Fruit fly (Drosophila melanogaster) whole organism, embryonic: Measurements from ENCODE around the gene CG3984.

ENCODE experiments used
- Ada2b ChIP-seq: fragments of 200-800 bp; sonication (Bioruptor generic); IDR thresholded peaks from 2 replicates; pipeline ENCODE4 v1.3.6; 2022; ENCODE audit warnings: missing biosample characterization, missing genetic modification characterization
- Antp ChIP-seq: fragments of 200-800 bp; sonication (Bioruptor generic); optimal IDR thresholded peaks from 3 replicates; lab custom pipeline; 2016; ENCODE audit warnings: missing biosample characterization, missing genetic modification characterization
- CG10209 ChIP-seq: fragments of 200-800 bp; sonication (Bioruptor generic); optimal IDR thresholded peaks from 3 replicates; lab custom pipeline; 2017; ENCODE audit warnings: missing biosample characterization, mild to moderate bottlenecking, missing genetic modification characterization, missing genetic modification reagents
- CG1024 ChIP-seq: fragments of 200-800 bp; sonication (Bioruptor generic); IDR thresholded peaks from 2 replicates; pipeline ENCODE4 v1.3.6; 2022; ENCODE audit warnings: missing biosample characterization, missing genetic modification characterization
- CG10543 ChIP-seq: fragments of 200-800 bp; sonication (Bioruptor generic); optimal IDR thresholded peaks from 3 replicates; lab custom pipeline; 2017; ENCODE audit warnings: missing biosample characterization, mild to moderate bottlenecking, missing genetic modification characterization, moderate library complexity
- CG10654 ChIP-seq: fragments of 200-800 bp; sonication (Bioruptor generic); optimal IDR thresholded peaks from 2 replicates; lab custom pipeline; 2016; ENCODE audit warnings: missing biosample characterization, missing genetic modification characterization
- CG10979 ChIP-seq: fragments of 200-800 bp; sonication (Bioruptor generic); optimal IDR thresholded peaks from 2 replicates; lab custom pipeline; 2018; ENCODE audit warnings: missing biosample characterization, mild to moderate bottlenecking, missing genetic modification characterization, moderate library complexity
- CG11093 ChIP-seq: fragments of 200-800 bp; sonication (Bioruptor generic); IDR thresholded peaks from 3 replicates; pipeline ENCODE4 v1.3.6; 2022; ENCODE audit warnings: missing biosample characterization, missing genetic modification characterization
- CG11723 ChIP-seq: fragments of 200-800 bp; sonication (Bioruptor generic); optimal IDR thresholded peaks from 2 replicates; lab custom pipeline; 2017; ENCODE audit warnings: missing biosample characterization, mild to moderate bottlenecking, missing genetic modification characterization
- CG12942 ChIP-seq: fragments of 200-800 bp; sonication (Bioruptor generic); optimal IDR thresholded peaks from 3 replicates; lab custom pipeline; 2016; ENCODE audit warnings: missing biosample characterization, missing genetic modification characterization
- CG13123 ChIP-seq: fragments of 200-800 bp; sonication (Bioruptor generic); optimal IDR thresholded peaks from 2 replicates; lab custom pipeline; 2016; ENCODE audit warnings: missing biosample characterization, missing genetic modification characterization
- CG13894 ChIP-seq: fragments of 200-800 bp; sonication (Bioruptor generic); optimal IDR thresholded peaks from 3 replicates; lab custom pipeline; 2018; ENCODE audit warnings: missing biosample characterization, mild to moderate bottlenecking, missing genetic modification characterization, moderate library complexity
- CG14441 ChIP-seq: fragments of 200-800 bp; sonication (Bioruptor generic); IDR thresholded peaks from 2 replicates; pipeline ENCODE4 v1.3.6; 2022; ENCODE audit warnings: missing biosample characterization, missing genetic modification characterization
- CG14965 ChIP-seq: fragments of 200-800 bp; sonication (Bioruptor generic); optimal IDR thresholded peaks from 2 replicates; lab custom pipeline; 2016; ENCODE audit warnings: missing biosample characterization, missing genetic modification characterization, borderline replicate concordance
- CG1603 ChIP-seq: fragments of 200-800 bp; sonication (Bioruptor generic); optimal IDR thresholded peaks from 2 replicates; lab custom pipeline; 2019; ENCODE audit warnings: missing biosample characterization, mild to moderate bottlenecking, missing genetic modification characterization, moderate library complexity
- CG16815 ChIP-seq: fragments of 200-800 bp; sonication (Bioruptor generic); optimal IDR thresholded peaks from 3 replicates; lab custom pipeline; 2017; ENCODE audit warnings: missing biosample characterization, mild to moderate bottlenecking, missing genetic modification characterization
- CG17612 ChIP-seq: fragments of 200-800 bp; sonication (Bioruptor generic); IDR thresholded peaks from 2 replicates; pipeline ENCODE4 v1.3.6; 2022; ENCODE audit warnings: missing biosample characterization, missing genetic modification characterization
- CG18599 ChIP-seq: fragments of 200-800 bp; sonication (Bioruptor generic); optimal IDR thresholded peaks from 3 replicates; lab custom pipeline; 2017; ENCODE audit warnings: missing biosample characterization, missing genetic modification characterization, mild to moderate bottlenecking, moderate library complexity, missing genetic modification reagents
- CG2120 ChIP-seq: fragments of 200-800 bp; sonication (Bioruptor generic); optimal IDR thresholded peaks from 3 replicates; lab custom pipeline; 2016; ENCODE audit warnings: missing biosample characterization, missing genetic modification characterization
- CG34224 ChIP-seq: fragments of 200-800 bp; sonication (Bioruptor generic); IDR thresholded peaks from 3 replicates; pipeline ENCODE4 v1.3.6; 2022; ENCODE audit warnings: missing biosample characterization, missing genetic modification characterization; ENCODE audit not compliant: partially characterized antibody
- CG42726 ChIP-seq: fragments of 200-800 bp; sonication (Bioruptor generic); IDR thresholded peaks from 2 replicates; pipeline ENCODE4 v1.3.6; 2022; ENCODE audit warnings: missing biosample characterization, missing genetic modification characterization; ENCODE audit not compliant: partially characterized antibody
- CG4617 ChIP-seq: fragments of 200-800 bp; sonication (Bioruptor generic); optimal IDR thresholded peaks from 3 replicates; lab custom pipeline; 2016; ENCODE audit warnings: missing biosample characterization, missing genetic modification characterization, borderline replicate concordance
- CG4854 ChIP-seq: fragments of 200-800 bp; sonication (Bioruptor generic); optimal IDR thresholded peaks from 2 replicates; lab custom pipeline; 2016; ENCODE audit warnings: missing biosample characterization, missing genetic modification characterization, inconsistent platforms
- CG6272 ChIP-seq: fragments of 200-800 bp; sonication (Bioruptor generic); IDR thresholded peaks from 2 replicates; pipeline ENCODE4 v1.3.6; 2022; ENCODE audit warnings: missing biosample characterization, missing genetic modification characterization
- CG9932 ChIP-seq: fragments of 200-800 bp; sonication (Bioruptor generic); IDR thresholded peaks from 2 replicates; pipeline ENCODE4 v1.3.6; 2022; ENCODE audit warnings: missing biosample characterization, missing genetic modification characterization
- CkIIα-i1 ChIP-seq: fragments of 200-800 bp; sonication (Bioruptor generic); IDR thresholded peaks from 2 replicates; pipeline ENCODE4 v1.3.6; 2022; ENCODE audit warnings: missing biosample characterization, missing genetic modification characterization
- D19A ChIP-seq: fragments of 200-800 bp; optimal IDR thresholded peaks from 3 replicates; lab custom pipeline; 2019; ENCODE audit warnings: missing biosample characterization, mild to moderate bottlenecking, missing genetic modification characterization, moderate library complexity
- Dek ChIP-seq: fragments of 200-800 bp; sonication (Bioruptor generic); optimal IDR thresholded peaks from 3 replicates; lab custom pipeline; 2019; ENCODE audit warnings: missing biosample characterization, mild to moderate bottlenecking, missing genetic modification characterization, moderate library complexity
- Dll ChIP-seq: fragments of 200-800 bp; sonication (Bioruptor generic); IDR thresholded peaks from 4 replicates; pipeline ENCODE4 v1.3.6; 2022; ENCODE audit warnings: missing biosample characterization, missing genetic modification characterization; ENCODE audit not compliant: partially characterized antibody
- Gug ChIP-seq: fragments of 200-800 bp; sonication (Bioruptor generic); IDR thresholded peaks from 4 replicates; pipeline ENCODE4 v1.3.6; 2022; ENCODE audit warnings: missing biosample characterization, missing genetic modification characterization
- H15 ChIP-seq: fragments of 200-800 bp; sonication (Bioruptor generic); IDR thresholded peaks from 3 replicates; pipeline ENCODE4 v1.3.6; 2022; ENCODE audit warnings: missing biosample characterization, missing genetic modification characterization
- HHEX ChIP-seq: fragments of 200-800 bp; sonication (Bioruptor generic); optimal IDR thresholded peaks from 3 replicates; lab custom pipeline; 2017; ENCODE audit warnings: missing biosample characterization, mild to moderate bottlenecking, missing genetic modification characterization, missing genetic modification reagents
- Hmx ChIP-seq: fragments of 200-800 bp; sonication (Bioruptor generic); optimal IDR thresholded peaks from 2 replicates; lab custom pipeline; 2016; ENCODE audit warnings: missing biosample characterization, missing genetic modification characterization
- Hr39 ChIP-seq: fragments of >200 bp; optimal IDR thresholded peaks from 2 replicates; lab custom pipeline; 2017
- Kr ChIP-seq: fragments of 200-800 bp; sonication (Bioruptor generic); optimal IDR thresholded peaks from 2 replicates; lab custom pipeline; 2017; ENCODE audit warnings: missing biosample characterization, mild to moderate bottlenecking, missing genetic modification characterization
- Lhr ChIP-seq: fragments of 200-800 bp; sonication (Bioruptor generic); optimal IDR thresholded peaks from 3 replicates; lab custom pipeline; 2017; ENCODE audit warnings: mild to moderate bottlenecking, missing biosample characterization, missing genetic modification reagents, missing genetic modification characterization
- Ravus ChIP-seq: fragments of 200-800 bp; sonication (Bioruptor generic); IDR thresholded peaks from 2 replicates; pipeline ENCODE4 v1.3.6; 2022; ENCODE audit warnings: missing biosample characterization, missing genetic modification characterization
- ab ChIP-seq: fragments of 200-800 bp; sonication (Bioruptor generic); optimal IDR thresholded peaks from 2 replicates; lab custom pipeline; 2016; ENCODE audit warnings: missing biosample characterization, missing genetic modification characterization
- cato ChIP-seq: fragments of 200-800 bp; sonication (Bioruptor generic); optimal IDR thresholded peaks from 2 replicates; lab custom pipeline; 2016; ENCODE audit warnings: missing biosample characterization, missing genetic modification characterization, borderline replicate concordance
- chn ChIP-seq: fragments of 200-800 bp; sonication (Bioruptor generic); optimal IDR thresholded peaks from 2 replicates; lab custom pipeline; 2016; ENCODE audit warnings: missing biosample characterization, missing genetic modification characterization
- ems ChIP-seq: fragments of 200-800 bp; sonication (Bioruptor generic); optimal IDR thresholded peaks from 3 replicates; lab custom pipeline; 2016; ENCODE audit warnings: missing biosample characterization, missing genetic modification characterization
- eve ChIP-seq, 2 experiments: fragments of >200 bp; optimal IDR thresholded peaks; 2 replicates each; lab custom pipeline; 2017; ENCODE audit warnings: missing biosample characterization in 2 of 2, missing genetic modification characterization in 2 of 2
- exex ChIP-seq: fragments of 200-800 bp; sonication (Bioruptor generic); optimal IDR thresholded peaks from 4 replicates; lab custom pipeline; 2018; ENCODE audit warnings: missing biosample characterization, mild to moderate bottlenecking, missing genetic modification characterization, moderate library complexity
- luna ChIP-seq: fragments of 200-800 bp; sonication (Bioruptor generic); optimal IDR thresholded peaks from 2 replicates; lab custom pipeline; 2016; ENCODE audit warnings: missing biosample characterization, missing genetic modification characterization
- pan ChIP-seq, 4 experiments: fragments of >200 bp in 3 of 4; fragments of 200-800 bp in 1 of 4; sonication (Bioruptor generic) in 1 of 4; optimal IDR thresholded peaks in 3 of 4; IDR thresholded peaks in 1 of 4; 2 replicates each; pipeline versions ENCODE4 v1.3.6 to Lab custom; 2017 to 2022; ENCODE audit warnings: missing biosample characterization in 2 of 4, missing genetic modification characterization in 2 of 4, mixed read lengths in 1 of 4
- pzg ChIP-seq: fragments of 200-800 bp; sonication (Bioruptor generic); optimal IDR thresholded peaks from 3 replicates; lab custom pipeline; 2018; ENCODE audit warnings: missing biosample characterization, mild to moderate bottlenecking, missing genetic modification characterization, moderate library complexity
- sr ChIP-seq: fragments of 200-800 bp; sonication (Bioruptor generic); IDR thresholded peaks from 3 replicates; pipeline ENCODE4 v1.3.6; 2022; ENCODE audit warnings: missing biosample characterization, missing genetic modification characterization
- unpg ChIP-seq: fragments of 200-800 bp; sonication (Bioruptor generic); optimal IDR thresholded peaks from 3 replicates; lab custom pipeline; 2018; ENCODE audit warnings: missing biosample characterization, mild to moderate bottlenecking, missing genetic modification characterization, moderate library complexity
- vvl ChIP-seq: fragments of 200-800 bp; sonication (Bioruptor generic); IDR thresholded peaks from 2 replicates; pipeline ENCODE4 v1.3.6; 2022; ENCODE audit warnings: missing biosample characterization, missing genetic modification characterization

CG3984 gene

DNA sequence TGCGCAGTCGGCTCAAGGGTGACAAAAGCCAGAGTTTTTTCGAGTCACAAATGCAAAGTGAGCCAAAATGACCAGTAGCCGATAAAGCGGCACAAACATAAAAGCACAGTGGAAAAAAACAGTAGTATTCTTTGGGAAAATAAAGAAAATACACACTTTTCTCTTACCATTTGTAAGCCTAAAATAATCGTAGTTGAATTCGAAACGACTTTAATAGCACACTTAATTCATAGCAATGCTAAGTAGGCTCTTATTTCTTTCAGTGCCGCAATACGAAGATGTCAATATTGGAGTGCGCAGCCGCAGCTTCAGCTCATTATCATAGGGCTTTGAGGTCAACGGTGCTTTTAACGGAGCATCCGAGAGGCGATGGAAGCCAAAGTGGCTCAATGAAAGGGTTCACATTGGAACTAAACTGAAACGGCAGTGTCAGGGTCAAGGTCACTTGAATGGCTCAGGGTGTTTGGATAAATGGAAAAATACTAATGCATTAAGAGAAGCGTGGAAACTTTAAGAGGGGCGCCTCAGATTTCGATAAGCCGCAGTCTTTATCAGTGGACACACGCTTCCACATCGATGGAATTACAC, 49.2 kb upstream of the CG3984 start (continued):
- TF ChIP-seq CG18599 (peak; percentile 78), CG2120 (GFP tag; lab: Kevin White, UChicago) (peak; percentile 83), CG16815 (GFP tag; lab: Kevin White, UChicago) (no peak), ems (GFP tag; lab: Kevin White, UChicago) (peak; percentile 87), CG10654 (GFP tag; lab: Kevin White, UChicago) (peak; percentile 86), Kr (GFP tag; lab: Kevin White, UChicago) (no peak), luna (GFP tag; lab: Kevin White, UChicago) (peak; percentile 31), CG6272 (GFP tag; lab: Robert Waterston, UW) (peak; percentile 86), HHEX (GFP tag; lab: Kevin White, UChicago) (peak; percentile 79), Lhr (no peak), CG11723 (GFP tag; lab: Kevin White, UChicago) (peak; percentile 60), CG17612 (GFP tag; lab: Robert Waterston, UW) (peak; percentile 68), CG42726 (GFP tag; lab: Robert Waterston, UW) (no peak), exex (tag; lab: Kevin White, UChicago) (peak; percentile 7), CG10209 (GFP tag; lab: Kevin White, UChicago) (peak; percentile 79), pan (optimal IDR thresholded peaks at IDR 0.05; lab: Kevin White, UChicago) (no peak), pan (GFP tag; optimal IDR thresholded peaks at IDR 0.05 in 1 of 2, IDR thresholded peaks at IDR 0.05 in 1 of 2) (peak in 1 of 2 experiments; percentile 94), cato (GFP tag; lab: Kevin White, UChicago) (peak; percentile 71), Dek (tag; lab: Kevin White, UChicago) (peak; percentile 72), H15 (GFP tag; lab: Robert Waterston, UW) (peak; percentile 91), CG11093 (GFP tag; lab: Robert Waterston, UW) (peak; percentile 76), Ada2b (GFP tag; lab: Robert Waterston, UW) (peak; percentile 91), CG4854 (GFP tag; lab: Kevin White, UChicago) (peak; percentile 58), CG1603 (tag; lab: Kevin White, UChicago) (peak; percentile 89), pzg (no peak), chn (GFP tag; lab: Kevin White, UChicago) (peak; percentile 79), CG13123 (GFP tag; lab: Kevin White, UChicago) (peak; percentile 52), CG13894 (tag; lab: Kevin White, UChicago) (no peak), Gug (GFP tag; lab: Robert Waterston, UW) (peak; percentile 83), CG14441 (GFP tag; lab: Robert Waterston, UW) (peak; percentile 96), CG1024 (peak; percentile 82), vvl (GFP tag; lab: Robert Waterston, UW) (peak; percentile 93), Hr39 (lab: Kevin White, UChicago) (no peak), CG34224 (GFP tag; lab: Robert Waterston, UW) (no peak), Dll (GFP tag; lab: Robert Waterston, UW) (no peak), CkIIα-i1 (GFP tag; lab: Robert Waterston, UW) (peak; percentile 85), sr (GFP tag; lab: Robert Waterston, UW) (peak; percentile 78; the same call in 2 of the 3 replicates), CG12942 (GFP tag; lab: Kevin White, UChicago) (peak; percentile 65), CG10979 (tag; lab: Kevin White, UChicago) (peak; percentile 82), Antp (peak; percentile 92), ab (GFP tag; lab: Kevin White, UChicago) (peak; percentile 48), eve (GFP tag; optimal IDR thresholded peaks at IDR 0.05; lab: Kevin White, UChicago) (peak in 1 of 2 experiments; percentile 85), Ravus (peak; percentile 63), Hmx (peak; percentile 12), CG14965 (GFP tag; lab: Kevin White, UChicago) (peak; percentile 29), CG10543 (GFP tag; lab: Kevin White, UChicago) (no peak), CG9932 (GFP tag; lab: Robert Waterston, UW) (peak; percentile 70), D19A (tag; lab: Kevin White, UChicago) (peak; percentile 70), unpg (GFP tag; lab: Kevin White, UChicago) (peak; percentile 89), CG4617 (GFP tag; lab: Kevin White, UChicago) (peak; percentile 36)
